Fruit fly (Drosophila melanogaster) S2 (cell line): ENCODE measurements around the gene Hsp67Ba.

Experiments
- CG8478 ChIP-seq: fragments of >200 bp; optimal IDR thresholded peaks from 2 replicates; lab custom pipeline; 2018
- CTCF ChIP-seq, 2 experiments: fragments of >200 bp; optimal IDR thresholded peaks; 2 replicates each; lab custom pipeline; 2018

Hsp67Ba gene

DNA sequence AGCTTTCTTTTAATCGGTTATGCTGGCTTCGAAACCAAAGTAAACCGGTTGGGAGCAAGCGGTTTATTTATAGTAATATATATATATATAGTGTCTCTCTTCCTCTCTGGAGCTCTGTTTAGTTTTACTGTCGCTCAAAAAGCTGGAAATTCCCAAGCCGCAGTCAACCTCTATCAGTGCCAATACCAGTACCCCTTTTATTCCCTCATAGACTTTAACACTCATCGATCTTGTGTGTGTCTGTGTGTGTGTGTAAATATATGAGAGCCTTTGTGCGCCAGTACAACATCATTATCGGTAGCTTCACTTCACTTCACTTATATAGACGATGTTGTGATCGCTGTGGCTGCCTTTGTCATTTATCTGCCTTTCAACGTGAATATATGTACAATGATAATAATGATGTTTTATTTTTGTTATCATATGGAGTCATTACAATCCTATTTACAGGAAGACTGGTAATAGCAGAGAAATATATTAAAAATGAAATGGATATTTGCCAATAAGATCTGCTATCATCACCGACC is 41.3 kb downstream of the Hsp67Ba start:
- TF ChIP-seq CTCF (optimal IDR thresholded peaks at IDR 0.05; lab: Kevin White, UChicago) (no peak), CG8478 (lab: Kevin White, UChicago) (no peak)

- TF ChIP-seq CG8478 (lab: Kevin White, UChicago) (no peak), CTCF (optimal IDR thresholded peaks at IDR 0.05; lab: Kevin White, UChicago) (no peak)
These were observed 43.6 kb downstream of the Hsp67Ba start for dm6 chr3L:9335711-9336110.

- TF ChIP-seq CG8478 (lab: Kevin White, UChicago) (no peak), CTCF (optimal IDR thresholded peaks at IDR 0.05; lab: Kevin White, UChicago) (peak in 1 of 2 experiments; percentile 14)
These were observed 45.5 kb downstream of the Hsp67Ba start, which contains the start of gene PGRP-LA for dm6 chr3L:9333745-9334382. TSS of gene PGRP-LA (plus strand) at chr3L:9334332.
